Fruit fly (Drosophila melanogaster) whole organism, embryonic: ENCODE data around the gene trk.
A peak's percentile ranks its signal among the peaks of the same experiment; 100 is the strongest.

Experiments used
- BEAF-32 ChIP-seq: fragments of 200-800 bp; sonication (Bioruptor generic); optimal IDR thresholded peaks from 3 replicates; lab custom pipeline; 2017; ENCODE audit warnings: missing biosample characterization, missing genetic modification characterization, mild to moderate bottlenecking, moderate library complexity, missing genetic modification reagents
- CG1024 ChIP-seq: fragments of 200-800 bp; sonication (Bioruptor generic); IDR thresholded peaks from 2 replicates; pipeline ENCODE4 v1.3.6; 2022; ENCODE audit warnings: missing biosample characterization, missing genetic modification characterization
- CG10959 ChIP-seq: fragments of 200-800 bp; sonication (Bioruptor generic); IDR thresholded peaks from 2 replicates; pipeline ENCODE4 v1.3.6; 2022; ENCODE audit warnings: missing biosample characterization, missing genetic modification characterization
- CG14014 ChIP-seq: fragments of 200-800 bp; sonication (Bioruptor generic); IDR thresholded peaks from 2 replicates; pipeline ENCODE4 v1.3.6; 2022; ENCODE audit warnings: missing biosample characterization, missing genetic modification characterization
- CG14667 ChIP-seq: fragments of 200-800 bp; sonication (Bioruptor generic); IDR thresholded peaks from 2 replicates; pipeline ENCODE4 v1.3.6; 2022; ENCODE audit warnings: missing biosample characterization, missing genetic modification characterization
- CG14710 ChIP-seq: fragments of 200-800 bp; sonication (Bioruptor generic); optimal IDR thresholded peaks from 3 replicates; lab custom pipeline; 2019; ENCODE audit warnings: missing biosample characterization, mild to moderate bottlenecking, missing genetic modification characterization, moderate library complexity
- CG15479 ChIP-seq: fragments of 200-800 bp; sonication (Bioruptor generic); optimal IDR thresholded peaks from 3 replicates; lab custom pipeline; 2019; ENCODE audit warnings: missing biosample characterization, mild to moderate bottlenecking, missing genetic modification characterization, moderate library complexity
- CG17361 ChIP-seq: fragments of 200-800 bp; sonication (Bioruptor generic); IDR thresholded peaks from 3 replicates; pipeline ENCODE4 v1.3.6; 2022; ENCODE audit warnings: missing biosample characterization, missing genetic modification characterization
- CG2712 ChIP-seq: fragments of 200-800 bp; optimal IDR thresholded peaks from 3 replicates; lab custom pipeline; 2019; ENCODE audit warnings: missing biosample characterization, mild to moderate bottlenecking, missing genetic modification characterization, moderate library complexity
- CG30403 ChIP-seq: fragments of 200-800 bp; sonication (Bioruptor generic); optimal IDR thresholded peaks from 3 replicates; lab custom pipeline; 2016; ENCODE audit warnings: missing biosample characterization, missing genetic modification characterization
- CG3726 ChIP-seq: fragments of 200-800 bp; sonication (Bioruptor generic); IDR thresholded peaks from 3 replicates; pipeline ENCODE4, ENCODE4 v1.3.6; 2022; ENCODE audit warnings: missing biosample characterization, missing genetic modification characterization
- CG3995 ChIP-seq: fragments of 200-800 bp; sonication (Bioruptor generic); optimal IDR thresholded peaks from 3 replicates; lab custom pipeline; 2016; ENCODE audit warnings: missing biosample characterization, missing genetic modification characterization
- CG6791 ChIP-seq: fragments of 200-800 bp; sonication (Bioruptor generic); IDR thresholded peaks from 3 replicates; pipeline ENCODE4 v1.3.6; 2022; ENCODE audit warnings: missing biosample characterization, missing genetic modification characterization; ENCODE audit not compliant: partially characterized antibody
- CG8388 ChIP-seq: fragments of 200-800 bp; sonication (Bioruptor generic); optimal IDR thresholded peaks from 2 replicates; lab custom pipeline; 2019; ENCODE audit warnings: missing biosample characterization, mild to moderate bottlenecking, missing genetic modification characterization, moderate library complexity
- Camta ChIP-seq: fragments of 200-800 bp; sonication (Bioruptor generic); optimal IDR thresholded peaks from 2 replicates; lab custom pipeline; 2016; ENCODE audit warnings: missing biosample characterization, missing genetic modification characterization
- D ChIP-seq, 2 experiments: fragments of 200-800 bp in 1 of 2; fragments of >200 bp in 1 of 2; sonication (Bioruptor generic) in 1 of 2; optimal IDR thresholded peaks; 2 replicates in 1 of 2; 3 replicates in 1 of 2; lab custom pipeline; 2017; ENCODE audit warnings: mild to moderate bottlenecking in 1 of 2, missing biosample characterization in 1 of 2, missing genetic modification characterization in 1 of 2, missing genetic modification reagents in 1 of 2
- Dfd ChIP-seq, 2 experiments: fragments of >200 bp; optimal IDR thresholded peaks; 2 replicates each; lab custom pipeline; 2017; ENCODE audit warnings: missing biosample characterization in 2 of 2, missing genetic modification characterization in 2 of 2
- Dp ChIP-seq: fragments of 200-800 bp; sonication (Bioruptor generic); optimal IDR thresholded peaks from 2 replicates; lab custom pipeline; 2018; ENCODE audit warnings: missing biosample characterization, mild to moderate bottlenecking, missing genetic modification characterization, moderate library complexity
- Drgx ChIP-seq: fragments of 200-800 bp; sonication (Bioruptor generic); IDR thresholded peaks from 2 replicates; pipeline ENCODE4 v1.3.6; 2022; ENCODE audit warnings: missing biosample characterization, missing genetic modification characterization
- Eip74EF ChIP-seq, 2 experiments: fragments of 200-800 bp in 1 of 2; fragments of >200 bp in 1 of 2; sonication (Bioruptor generic) in 1 of 2; optimal IDR thresholded peaks; 2 replicates each; lab custom pipeline; 2017 to 2019; ENCODE audit warnings: missing biosample characterization in 2 of 2, missing genetic modification characterization in 2 of 2, mild to moderate bottlenecking in 1 of 2, moderate library complexity in 1 of 2
- Ets97D ChIP-seq: fragments of 200-800 bp; sonication (Bioruptor generic); optimal IDR thresholded peaks from 3 replicates; lab custom pipeline; 2016; ENCODE audit warnings: missing biosample characterization, missing genetic modification characterization
- Fer1 ChIP-seq: fragments of 200-800 bp; sonication (Bioruptor generic); optimal IDR thresholded peaks from 2 replicates; lab custom pipeline; 2017; ENCODE audit warnings: missing biosample characterization, mild to moderate bottlenecking, missing genetic modification characterization
- Kr ChIP-seq: fragments of 200-800 bp; sonication (Bioruptor generic); optimal IDR thresholded peaks from 2 replicates; lab custom pipeline; 2017; ENCODE audit warnings: missing biosample characterization, mild to moderate bottlenecking, missing genetic modification characterization
- Sry-δ ChIP-seq: fragments of 200-800 bp; sonication (Bioruptor generic); optimal IDR thresholded peaks from 2 replicates; lab custom pipeline; 2016; ENCODE audit warnings: missing biosample characterization, missing genetic modification characterization
- YL-1 ChIP-seq: fragments of 200-800 bp; sonication (Bioruptor generic); optimal IDR thresholded peaks from 3 replicates; lab custom pipeline; 2017; ENCODE audit warnings: missing biosample characterization, mild to moderate bottlenecking, missing genetic modification characterization
- ash1 ChIP-seq: fragments of 200-800 bp; sonication (Bioruptor generic); optimal IDR thresholded peaks from 2 replicates; lab custom pipeline; 2018; ENCODE audit warnings: missing biosample characterization, mild to moderate bottlenecking, missing genetic modification characterization
- cg ChIP-seq: fragments of 200-800 bp; sonication (Bioruptor generic); optimal IDR thresholded peaks from 3 replicates; lab custom pipeline; 2019; ENCODE audit warnings: missing biosample characterization, mild to moderate bottlenecking, missing genetic modification characterization, moderate library complexity
- eve ChIP-seq, 2 experiments: fragments of >200 bp; optimal IDR thresholded peaks; 2 replicates each; lab custom pipeline; 2017; ENCODE audit warnings: missing biosample characterization in 2 of 2, missing genetic modification characterization in 2 of 2
- lola ChIP-seq, 3 experiments: fragments of >200 bp in 2 of 3; fragments of 200-800 bp in 1 of 3; sonication (Bioruptor generic) in 1 of 3; optimal IDR thresholded peaks; 2 replicates each; lab custom pipeline; 2017 to 2019; ENCODE audit warnings: missing biosample characterization in 3 of 3, missing genetic modification characterization in 3 of 3, mild to moderate bottlenecking in 1 of 3, moderate library complexity in 1 of 3
- lov ChIP-seq, 2 experiments: fragments of 200-800 bp in 1 of 2; fragments of >200 bp in 1 of 2; sonication (Bioruptor generic) in 1 of 2; IDR thresholded peaks in 1 of 2; optimal IDR thresholded peaks in 1 of 2; 2 replicates in 1 of 2; 3 replicates in 1 of 2; pipeline versions ENCODE4 v1.3.6 to Lab custom; 2017 to 2022; ENCODE audit warnings: missing biosample characterization in 1 of 2, missing genetic modification characterization in 1 of 2
- nerfin-1 ChIP-seq: fragments of 200-800 bp; sonication (Bioruptor generic); optimal IDR thresholded peaks from 3 replicates; lab custom pipeline; 2019; ENCODE audit warnings: missing biosample characterization, mild to moderate bottlenecking, missing genetic modification characterization, moderate library complexity
- nom ChIP-seq: fragments of 200-800 bp; sonication (Bioruptor generic); optimal IDR thresholded peaks from 2 replicates; lab custom pipeline; 2017; ENCODE audit warnings: missing biosample characterization, missing genetic modification characterization, mild to moderate bottlenecking, moderate library complexity, missing genetic modification reagents
- onecut ChIP-seq: fragments of 200-800 bp; sonication (Bioruptor generic); IDR thresholded peaks from 2 replicates; pipeline ENCODE4 v1.3.6; 2022; ENCODE audit warnings: missing biosample characterization, missing genetic modification characterization
- pan ChIP-seq, 4 experiments: fragments of >200 bp in 3 of 4; fragments of 200-800 bp in 1 of 4; sonication (Bioruptor generic) in 1 of 4; optimal IDR thresholded peaks in 3 of 4; IDR thresholded peaks in 1 of 4; 2 replicates each; pipeline versions ENCODE4 v1.3.6 to Lab custom; 2017 to 2022; ENCODE audit warnings: missing biosample characterization in 2 of 4, missing genetic modification characterization in 2 of 4, mixed read lengths in 1 of 4
- pfk ChIP-seq: fragments of 200-800 bp; sonication (Bioruptor generic); optimal IDR thresholded peaks from 2 replicates; lab custom pipeline; 2018; ENCODE audit warnings: missing biosample characterization, mild to moderate bottlenecking, missing genetic modification characterization, moderate library complexity
- sens ChIP-seq: fragments of 200-800 bp; sonication (Bioruptor generic); peaks from one replicate; lab custom pipeline; 2016; ENCODE audit warnings: missing biosample characterization, missing genetic modification characterization
- sug ChIP-seq: fragments of 200-800 bp; optimal IDR thresholded peaks from 2 replicates; lab custom pipeline; 2019; ENCODE audit warnings: missing biosample characterization, mild to moderate bottlenecking, missing genetic modification characterization, moderate library complexity
- tll ChIP-seq, 2 experiments: fragments of 200-800 bp in 1 of 2; fragments of >200 bp in 1 of 2; sonication (Bioruptor generic) in 1 of 2; optimal IDR thresholded peaks; 2 replicates each; lab custom pipeline; 2017 to 2019; ENCODE audit warnings: missing biosample characterization in 2 of 2, missing genetic modification characterization in 2 of 2, mild to moderate bottlenecking in 1 of 2, moderate library complexity in 1 of 2
- tup ChIP-seq: fragments of 200-800 bp; sonication (Bioruptor generic); optimal IDR thresholded peaks from 2 replicates; lab custom pipeline; 2016; ENCODE audit warnings: missing biosample characterization, mild to moderate bottlenecking, missing genetic modification characterization, moderate library complexity
- usp ChIP-seq: fragments of >200 bp; optimal IDR thresholded peaks from 2 replicates; lab custom pipeline; 2017; ENCODE audit warnings: missing biosample characterization, missing genetic modification characterization
- zfh1 ChIP-seq: fragments of 200-800 bp; sonication (Bioruptor generic); IDR thresholded peaks from 3 replicates; pipeline ENCODE4 v1.3.6; 2022; ENCODE audit warnings: missing biosample characterization, missing genetic modification characterization

Gene trk

dm6 chr2L:10260750-10261493 lies 11.2 kb downstream of the trk start, which contains the start of gene Pten (continued):
- TF ChIP-seq usp (GFP tag; lab: Kevin White, UChicago) (no peak), Camta (peak; percentile 78)

- peak in 1 of 3 experiments; percentile 44 for TF ChIP-seq lola (GFP tag; optimal IDR thresholded peaks at IDR 0.05; lab: Kevin White, UChicago)
- no peak for TF ChIP-seq CG2712 (tag; lab: Kevin White, UChicago)
- no peak for TF ChIP-seq onecut (GFP tag; lab: Robert Waterston, UW)
- no peak for TF ChIP-seq CG14014 (GFP tag; lab: Robert Waterston, UW)
- TF ChIP-seq eve (GFP tag; optimal IDR thresholded peaks at IDR 0.05; lab: Kevin White, UChicago): peak in 1 of 2 experiments; percentile 36
- peak; percentile 99 for TF ChIP-seq CG8388 (GFP tag; lab: Kevin White, UChicago)
- TF ChIP-seq CG15479 (GFP tag; lab: Kevin White, UChicago): peak; percentile 47
- TF ChIP-seq lov (optimal IDR thresholded peaks at IDR 0.05; lab: Kevin White, UChicago): peak; percentile 80
- no peak for TF ChIP-seq lov (GFP tag; IDR thresholded peaks at IDR 0.05; lab: Robert Waterston, UW)
- peak; percentile 91 for TF ChIP-seq cg (GFP tag; lab: Kevin White, UChicago)
- TF ChIP-seq tup (GFP tag; lab: Kevin White, UChicago): no peak
- peak; percentile 49 for TF ChIP-seq sens (GFP tag; lab: Kevin White, UChicago)
- 0 out of 2 replicates have a peak, but pooled peaks have one; percentile 27 for TF ChIP-seq Drgx (GFP tag; lab: Robert Waterston, UW)
- TF ChIP-seq Kr (GFP tag; lab: Kevin White, UChicago): peak; percentile 68
- TF ChIP-seq CG17361 (GFP tag; lab: Robert Waterston, UW): no peak
- no peak for TF ChIP-seq pan (optimal IDR thresholded peaks at IDR 0.05; lab: Kevin White, UChicago)
- TF ChIP-seq pan (GFP tag; optimal IDR thresholded peaks at IDR 0.05 in 1 of 2, IDR thresholded peaks at IDR 0.05 in 1 of 2): peak in 1 of 2 experiments; percentile 48
- no peak for TF ChIP-seq Eip74EF (GFP tag; optimal IDR thresholded peaks at IDR 0.05; lab: Kevin White, UChicago)
- TF ChIP-seq zfh1 (GFP tag; lab: Robert Waterston, UW): peak; percentile 13; the same call in 1 of the 3 replicates
Measured at dm6 chr2L:10259960-10260749, 12.0 kb downstream of the trk start.

- TF ChIP-seq CG3726 (GFP tag; lab: Robert Waterston, UW) (no peak), CG14710 (tag; lab: Kevin White, UChicago) (peak; percentile 44), CG6791 (GFP tag; lab: Robert Waterston, UW) (peak; percentile 20; the same call in 1 of the 3 replicates), Dfd (GFP tag; optimal IDR thresholded peaks at IDR 0.05; lab: Kevin White, UChicago) (no peak), CG14667 (no peak; the same call in 1 of the 2 replicates), nerfin-1 (tag; lab: Kevin White, UChicago) (peak; percentile 11), Fer1 (peak; percentile 19), ash1 (GFP tag; lab: Kevin White, UChicago) (no peak), Dp (peak; percentile 25), pfk (GFP tag; lab: Kevin White, UChicago) (peak; percentile 97), BEAF-32 (peak; percentile 31), CG30403 (GFP tag; lab: Kevin White, UChicago) (no peak), Sry-δ (GFP tag; lab: Kevin White, UChicago) (peak; percentile 38), CG3995 (GFP tag; lab: Kevin White, UChicago) (peak; percentile 78), sug (no peak), nom (GFP tag; lab: Kevin White, UChicago) (peak; percentile 4), tll (GFP tag; optimal IDR thresholded peaks at IDR 0.05; lab: Kevin White, UChicago) (no peak), YL-1 (GFP tag; lab: Kevin White, UChicago) (peak; percentile 46), Ets97D (GFP tag; lab: Kevin White, UChicago) (peak; percentile 26), D (optimal IDR thresholded peaks at IDR 0.05; lab: Kevin White, UChicago) (no peak), D (GFP tag; optimal IDR thresholded peaks at IDR 0.05; lab: Kevin White, UChicago) (no peak), CG1024 (peak; percentile 90), CG10959 (no peak)
Measured at dm6 chr2L:10255725-10256158, 16.4 kb downstream of the trk start, which contains the start of gene CG5676. CG5676 (minus strand) TSS chr2L:10255891.
